Worm (Caenorhabditis elegans) whole organism, L4/young adult: ENCODE data around the gene T24D5.1.

Source experiments
- dao-5 ChIP-seq: sonication (generic microtip); optimal IDR thresholded peaks from 2 replicates; lab custom pipeline; 2016; ENCODE audit warnings: missing genotype, missing genetic modification characterization, moderate library complexity, missing compliant biosample characterization
- him-1 ChIP-seq: sonication (generic microtip); optimal IDR thresholded peaks from 2 replicates; lab custom pipeline; 2016; ENCODE audit warnings: missing genotype, missing genetic modification reagents, missing genetic modification characterization, missing compliant biosample characterization

DNA sequence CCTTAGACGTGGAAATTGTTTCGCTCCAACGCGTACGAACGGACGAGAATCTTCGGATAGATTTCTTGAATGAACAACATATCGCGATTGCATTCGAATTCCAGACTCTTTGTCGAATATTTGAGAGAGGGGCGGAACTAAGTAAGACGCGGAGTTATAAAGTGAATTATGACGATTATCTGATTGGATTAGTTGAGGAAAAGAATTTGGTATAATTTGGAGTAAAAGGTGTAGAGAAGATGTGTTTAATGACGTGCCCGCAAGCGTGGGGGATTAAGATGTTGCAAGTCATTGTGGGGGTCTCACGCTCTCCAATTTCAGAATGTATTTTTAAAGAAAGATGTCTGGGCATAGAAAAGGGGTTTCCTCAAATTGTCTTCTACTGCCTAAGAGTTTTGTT is 29.5 kb upstream of the T24D5.1 start:
- TF ChIP-seq him-1 (tag; lab: Kevin White, UChicago) (no peak), dao-5 (tag; lab: Kevin White, UChicago) (no peak)
